Fruit fly (Drosophila melanogaster): ENCODE data around the gene CG44037.

dm6 chr3R:12232629-12233028 lies 25.9 kb upstream of the CG44037 start, which contains the start of gene Pglym87:
- TF ChIP-seq h (optimal IDR thresholded peaks at IDR 0.05): no peak
- no peak for TF ChIP-seq Sin3A (optimal IDR thresholded peaks at IDR 0.05)
- no peak for TF ChIP-seq ttk (optimal IDR thresholded peaks at IDR 0.05)
- no peak for TF ChIP-seq insv (optimal IDR thresholded peaks at IDR 0.05)
